Fruit fly (Drosophila melanogaster): Measurements from ENCODE around the gene dop.

The dop gene

DNA sequence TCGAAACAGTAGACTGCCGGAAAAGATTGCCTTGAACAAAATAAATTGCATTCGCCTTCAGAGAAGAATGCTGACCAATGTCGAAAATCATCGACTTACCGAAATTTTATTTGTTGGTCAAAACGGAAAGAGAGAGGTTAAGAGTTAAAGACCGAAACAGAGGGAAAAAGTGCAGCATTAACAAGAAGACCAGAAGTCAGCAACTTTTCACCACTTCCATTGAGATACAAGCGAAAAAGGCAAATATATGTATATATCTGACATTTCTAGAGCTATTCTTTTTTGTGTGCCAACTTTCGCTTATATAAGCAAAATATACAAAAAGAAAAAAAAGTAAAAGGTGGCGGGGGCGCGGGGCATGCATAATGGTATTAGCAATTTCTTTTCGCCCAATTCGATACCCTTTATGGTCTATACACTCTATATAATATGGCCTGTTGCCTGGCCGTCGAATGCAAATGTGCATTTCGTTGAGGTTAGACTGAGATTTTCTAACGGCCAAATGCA, 25.9 kb upstream of the dop start:
- TF ChIP-seq CG11617 (GFP tag; optimal IDR thresholded peaks at IDR 0.05) (no peak), tj (GFP tag; optimal IDR thresholded peaks at IDR 0.05) (peak; percentile 97)

- TF ChIP-seq CG12768 (GFP tag; optimal IDR thresholded peaks at IDR 0.05) (no peak), Clk (GFP tag; optimal IDR thresholded peaks at IDR 0.05) (no peak), toe (GFP tag; optimal IDR thresholded peaks at IDR 0.05) (no peak), CG11617 (GFP tag; optimal IDR thresholded peaks at IDR 0.05) (no peak), ovo (GFP tag; optimal IDR thresholded peaks at IDR 0.05) (no peak), kay (GFP tag; ENCODE audit: borderline replicate concordance) (no peak), CG7045 (GFP tag; optimal IDR thresholded peaks at IDR 0.05) (no peak), pad (GFP tag; optimal IDR thresholded peaks at IDR 0.05) (no peak), CG7101 (tag; optimal IDR thresholded peaks at IDR 0.05) (no peak), Mnt (GFP tag; optimal IDR thresholded peaks at IDR 0.05) (no peak), bab1 (GFP tag; optimal IDR thresholded peaks at IDR 0.05) (no peak), cic (GFP tag; optimal IDR thresholded peaks at IDR 0.05) (no peak), CG1620 (GFP tag; optimal IDR thresholded peaks at IDR 0.05) (no peak), tj (GFP tag; optimal IDR thresholded peaks at IDR 0.05) (no peak), Hr96 (GFP tag; optimal IDR thresholded peaks at IDR 0.05) (no peak), cnc (optimal IDR thresholded peaks at IDR 0.05) (no peak), Crg-1 (GFP tag; optimal IDR thresholded peaks at IDR 0.05) (no peak), CG14711 (tag; optimal IDR thresholded peaks at IDR 0.05) (no peak), CG33017 (tag; optimal IDR thresholded peaks at IDR 0.05) (no peak), CG5204 (GFP tag; optimal IDR thresholded peaks at IDR 0.05) (no peak)
Observed at dm6 chr3L:15540682-15541081, 25.1 kb upstream of the dop start.

DNA sequence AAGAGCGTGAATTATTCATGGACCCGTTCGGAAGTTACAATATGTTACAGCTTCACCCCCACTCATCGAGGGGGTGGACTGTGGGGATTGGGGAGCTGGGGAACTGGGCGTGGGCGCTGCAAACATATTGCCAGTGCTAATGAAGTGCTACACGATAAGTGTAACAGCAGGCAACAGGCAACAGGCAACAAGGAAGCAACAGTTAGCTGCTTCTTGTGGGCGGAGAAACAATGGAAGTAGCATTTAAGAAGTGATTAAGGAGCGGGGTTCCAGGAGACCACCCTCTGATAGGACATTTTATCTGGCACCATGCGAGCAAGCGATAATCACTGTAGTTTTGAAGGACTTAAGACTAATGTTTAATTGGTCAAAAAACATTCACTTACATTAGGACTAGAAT, 24.5 kb upstream of the dop start:
- TF ChIP-seq toe (GFP tag; optimal IDR thresholded peaks at IDR 0.05) (no peak), Hr96 (GFP tag; optimal IDR thresholded peaks at IDR 0.05) (no peak), tj (GFP tag; optimal IDR thresholded peaks at IDR 0.05) (no peak), Mnt (GFP tag; optimal IDR thresholded peaks at IDR 0.05) (no peak)

DNA sequence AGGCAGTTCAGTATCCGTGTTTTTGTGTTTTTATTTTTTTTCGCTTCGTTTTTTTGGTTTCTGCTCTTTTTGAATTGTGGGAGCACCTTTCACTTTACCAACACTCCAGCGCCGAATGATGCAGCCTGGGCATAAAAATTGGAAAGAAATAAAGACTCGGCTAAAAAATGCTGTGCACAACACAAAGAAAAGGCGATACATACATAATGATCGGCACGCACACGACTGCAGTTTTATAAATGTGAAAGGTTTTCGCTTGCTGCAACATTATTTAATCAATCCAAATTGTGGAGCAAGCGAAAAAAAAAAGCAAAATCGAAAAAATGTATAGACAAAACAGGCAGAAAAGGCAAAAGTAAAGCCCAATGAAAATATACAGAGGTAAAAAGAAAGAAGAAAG, 22.8 kb upstream of the dop start:
- TF ChIP-seq CG5204 (GFP tag; optimal IDR thresholded peaks at IDR 0.05) (no peak), CG12768 (GFP tag; optimal IDR thresholded peaks at IDR 0.05) (no peak), bab1 (GFP tag; optimal IDR thresholded peaks at IDR 0.05) (no peak), Hr96 (GFP tag; optimal IDR thresholded peaks at IDR 0.05) (no peak), tj (GFP tag; optimal IDR thresholded peaks at IDR 0.05) (peak; percentile 94)

dm6 chr3L:15543467-15543866, 22.3 kb upstream of the dop start:
- TF ChIP-seq Crg-1 (GFP tag; optimal IDR thresholded peaks at IDR 0.05) (no peak), ovo (GFP tag; optimal IDR thresholded peaks at IDR 0.05) (no peak), cnc (optimal IDR thresholded peaks at IDR 0.05) (no peak), bab1 (GFP tag; optimal IDR thresholded peaks at IDR 0.05) (no peak), pad (GFP tag; optimal IDR thresholded peaks at IDR 0.05) (no peak), Hr96 (GFP tag; optimal IDR thresholded peaks at IDR 0.05) (no peak), CG7045 (GFP tag; optimal IDR thresholded peaks at IDR 0.05) (no peak)

- TF ChIP-seq kay (GFP tag; ENCODE audit: borderline replicate concordance) (no peak), tj (GFP tag; optimal IDR thresholded peaks at IDR 0.05) (peak; percentile 95), Clk (GFP tag; optimal IDR thresholded peaks at IDR 0.05) (no peak)
Observed at dm6 chr3L:15544455-15545415, 21.1 kb upstream of the dop start.

dm6 chr3L:15547187-15547790, 18.5 kb upstream of the dop start:
- TF ChIP-seq kay (GFP tag; ENCODE audit: borderline replicate concordance) = peak; percentile 64
- TF ChIP-seq CG7045 (GFP tag; optimal IDR thresholded peaks at IDR 0.05) = no peak
- TF ChIP-seq cic (GFP tag; optimal IDR thresholded peaks at IDR 0.05) = peak; percentile 8

DNA sequence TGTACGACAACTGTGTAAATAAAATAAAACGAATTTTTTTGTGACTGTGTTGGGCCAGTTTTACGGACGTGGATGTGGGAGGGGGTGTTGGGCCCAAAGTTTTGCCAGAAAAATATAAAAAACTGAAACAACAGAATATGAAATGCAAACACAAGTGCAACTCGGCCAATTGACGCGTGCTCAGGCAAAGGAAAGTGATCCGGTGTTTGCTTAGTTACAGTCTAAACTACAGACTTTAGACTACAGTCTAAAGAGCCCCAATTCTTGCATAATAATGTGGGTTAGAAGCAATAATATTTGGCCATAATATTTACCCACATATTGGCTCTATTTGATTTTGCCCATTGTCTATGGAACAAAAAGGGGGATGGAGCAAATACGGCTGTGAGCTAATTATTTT, 17.0 kb upstream of the dop start:
- TF ChIP-seq toe (GFP tag; optimal IDR thresholded peaks at IDR 0.05) (no peak), CG7101 (tag; optimal IDR thresholded peaks at IDR 0.05) (no peak), Crg-1 (GFP tag; optimal IDR thresholded peaks at IDR 0.05) (no peak), CG33017 (tag; optimal IDR thresholded peaks at IDR 0.05) (peak; percentile 12), CG14711 (tag; optimal IDR thresholded peaks at IDR 0.05) (no peak), bab1 (GFP tag; optimal IDR thresholded peaks at IDR 0.05) (no peak), CG7045 (GFP tag; optimal IDR thresholded peaks at IDR 0.05) (peak; percentile 0), Mnt (GFP tag; optimal IDR thresholded peaks at IDR 0.05) (no peak), CG12768 (GFP tag; optimal IDR thresholded peaks at IDR 0.05) (no peak), tj (GFP tag; optimal IDR thresholded peaks at IDR 0.05) (no peak), CG11617 (GFP tag; optimal IDR thresholded peaks at IDR 0.05) (peak; percentile 3), ovo (GFP tag; optimal IDR thresholded peaks at IDR 0.05) (no peak), CG1620 (GFP tag; optimal IDR thresholded peaks at IDR 0.05) (no peak), Hr96 (GFP tag; optimal IDR thresholded peaks at IDR 0.05) (no peak), cic (GFP tag; optimal IDR thresholded peaks at IDR 0.05) (peak; percentile 2), CG5204 (GFP tag; optimal IDR thresholded peaks at IDR 0.05) (no peak), cnc (optimal IDR thresholded peaks at IDR 0.05) (no peak), pad (GFP tag; optimal IDR thresholded peaks at IDR 0.05) (no peak), kay (GFP tag; ENCODE audit: borderline replicate concordance) (no peak), Clk (GFP tag; optimal IDR thresholded peaks at IDR 0.05) (no peak)
